Fruit fly (Drosophila melanogaster) whole organism, embryonic: Measurements from ENCODE around the gene hry.

ENCODE experiments used
- ATbp ChIP-seq: fragments of 200-800 bp; sonication (Bioruptor generic); optimal IDR thresholded peaks from 2 replicates; lab custom pipeline; 2017; ENCODE audit warnings: missing biosample characterization, mild to moderate bottlenecking, missing genetic modification characterization, missing genetic modification reagents
- Adf1 ChIP-seq: fragments of 200-800 bp; sonication (Bioruptor generic); IDR thresholded peaks from 2 replicates; pipeline ENCODE4 v1.3.6; 2022; ENCODE audit warnings: missing biosample characterization, missing genetic modification characterization
- Atf6 ChIP-seq: fragments of 200-800 bp; sonication (Bioruptor generic); IDR thresholded peaks from 2 replicates; pipeline ENCODE4 v1.3.6; 2022; ENCODE audit warnings: missing biosample characterization, missing genetic modification characterization
- CG10209 ChIP-seq: fragments of 200-800 bp; sonication (Bioruptor generic); optimal IDR thresholded peaks from 3 replicates; lab custom pipeline; 2017; ENCODE audit warnings: missing biosample characterization, mild to moderate bottlenecking, missing genetic modification characterization, missing genetic modification reagents
- CG10543 ChIP-seq: fragments of 200-800 bp; sonication (Bioruptor generic); optimal IDR thresholded peaks from 3 replicates; lab custom pipeline; 2017; ENCODE audit warnings: missing biosample characterization, mild to moderate bottlenecking, missing genetic modification characterization, moderate library complexity
- CG11247 ChIP-seq: fragments of 200-800 bp; sonication (Bioruptor generic); IDR thresholded peaks from 2 replicates; pipeline ENCODE4 v1.3.6; 2022; ENCODE audit warnings: missing biosample characterization, missing genetic modification characterization
- CG12071 ChIP-seq: fragments of 200-800 bp; sonication (Bioruptor generic); optimal IDR thresholded peaks from 3 replicates; lab custom pipeline; 2018; ENCODE audit warnings: missing biosample characterization, mild to moderate bottlenecking, missing genetic modification characterization
- CG1233 ChIP-seq: fragments of 200-800 bp; sonication (Bioruptor generic); optimal IDR thresholded peaks from 4 replicates; lab custom pipeline; 2018; ENCODE audit warnings: missing biosample characterization, mild to moderate bottlenecking, missing genetic modification characterization
- CG12769 ChIP-seq: fragments of 200-800 bp; sonication (Bioruptor generic); optimal IDR thresholded peaks from 2 replicates; lab custom pipeline; 2019; ENCODE audit warnings: missing biosample characterization, mild to moderate bottlenecking, missing genetic modification characterization, moderate library complexity
- CG14014 ChIP-seq: fragments of 200-800 bp; sonication (Bioruptor generic); IDR thresholded peaks from 2 replicates; pipeline ENCODE4 v1.3.6; 2022; ENCODE audit warnings: missing biosample characterization, missing genetic modification characterization
- CG14050 ChIP-seq: fragments of 200-800 bp; sonication (Bioruptor generic); IDR thresholded peaks from 3 replicates; pipeline ENCODE4 v1.3.6; 2022; ENCODE audit warnings: missing biosample characterization, missing genetic modification characterization
- CG15601 ChIP-seq: fragments of 200-800 bp; sonication (Bioruptor generic); optimal IDR thresholded peaks from 3 replicates; lab custom pipeline; 2019; ENCODE audit warnings: missing biosample characterization, mild to moderate bottlenecking, missing genetic modification characterization, moderate library complexity
- CG16779 ChIP-seq: fragments of 200-800 bp; sonication (Bioruptor generic); IDR thresholded peaks from 2 replicates; pipeline ENCODE4 v1.3.6; 2022; ENCODE audit warnings: missing biosample characterization, missing genetic modification characterization
- CG18599 ChIP-seq: fragments of 200-800 bp; sonication (Bioruptor generic); optimal IDR thresholded peaks from 3 replicates; lab custom pipeline; 2017; ENCODE audit warnings: missing biosample characterization, missing genetic modification characterization, mild to moderate bottlenecking, moderate library complexity, missing genetic modification reagents
- CG18619 ChIP-seq: fragments of 200-800 bp; sonication (Bioruptor generic); optimal IDR thresholded peaks from 3 replicates; lab custom pipeline; 2017; ENCODE audit warnings: missing biosample characterization, mild to moderate bottlenecking, missing genetic modification characterization
- CG31224 ChIP-seq: fragments of 200-800 bp; sonication (Bioruptor generic); IDR thresholded peaks from 2 replicates; pipeline ENCODE4 v1.3.6; 2022; ENCODE audit warnings: missing biosample characterization, missing genetic modification characterization
- CG3407 ChIP-seq: fragments of 200-800 bp; sonication (Bioruptor generic); optimal IDR thresholded peaks from 2 replicates; lab custom pipeline; 2018; ENCODE audit warnings: missing biosample characterization, mild to moderate bottlenecking, missing genetic modification characterization
- CG4328 ChIP-seq: fragments of 200-800 bp; sonication (Bioruptor generic); optimal IDR thresholded peaks from 3 replicates; lab custom pipeline; 2017; ENCODE audit warnings: missing biosample characterization, missing genetic modification reagents, missing genetic modification characterization
- CG5180 ChIP-seq: fragments of 200-800 bp; sonication (Bioruptor generic); optimal IDR thresholded peaks from 3 replicates; lab custom pipeline; 2017; ENCODE audit warnings: missing biosample characterization, missing genetic modification characterization, mild to moderate bottlenecking, moderate library complexity, missing genetic modification reagents
- CG6689 ChIP-seq: fragments of 200-800 bp; sonication (Bioruptor generic); IDR thresholded peaks from 2 replicates; pipeline ENCODE4 v1.3.6; 2022; ENCODE audit warnings: missing biosample characterization, missing genetic modification characterization
- CG6765 ChIP-seq: fragments of 200-800 bp; sonication (Bioruptor generic); optimal IDR thresholded peaks from 3 replicates; lab custom pipeline; 2017; ENCODE audit warnings: missing biosample characterization, mild to moderate bottlenecking, missing genetic modification characterization
- CG9727 ChIP-seq: fragments of 200-800 bp; sonication (Bioruptor generic); optimal IDR thresholded peaks from 3 replicates; lab custom pipeline; 2017; ENCODE audit warnings: missing biosample characterization, mild to moderate bottlenecking, missing genetic modification characterization
- CG9932 ChIP-seq: fragments of 200-800 bp; sonication (Bioruptor generic); IDR thresholded peaks from 2 replicates; pipeline ENCODE4 v1.3.6; 2022; ENCODE audit warnings: missing biosample characterization, missing genetic modification characterization
- Doc3 ChIP-seq: fragments of 200-800 bp; sonication (Bioruptor generic); IDR thresholded peaks from 3 replicates; pipeline ENCODE4 v1.3.6; 2022; ENCODE audit warnings: missing biosample characterization, missing genetic modification characterization; ENCODE audit not compliant: partially characterized antibody
- E2f2 ChIP-seq: fragments of 200-800 bp; sonication (Bioruptor generic); IDR thresholded peaks from 2 replicates; pipeline ENCODE4 v1.3.6; 2022; ENCODE audit warnings: missing biosample characterization, missing genetic modification characterization
- Eip74EF ChIP-seq, 2 experiments: fragments of 200-800 bp in 1 of 2; fragments of >200 bp in 1 of 2; sonication (Bioruptor generic) in 1 of 2; optimal IDR thresholded peaks; 2 replicates each; lab custom pipeline; 2017 to 2019; ENCODE audit warnings: missing biosample characterization in 2 of 2, missing genetic modification characterization in 2 of 2, mild to moderate bottlenecking in 1 of 2, moderate library complexity in 1 of 2
- GATAe ChIP-seq: fragments of 200-800 bp; sonication (Bioruptor generic); conservative IDR thresholded peaks from 2 replicates; pipeline ENCODE4 v1.3.6; 2022; ENCODE audit warnings: missing biosample characterization, missing genetic modification characterization
- H15 ChIP-seq: fragments of 200-800 bp; sonication (Bioruptor generic); IDR thresholded peaks from 3 replicates; pipeline ENCODE4 v1.3.6; 2022; ENCODE audit warnings: missing biosample characterization, missing genetic modification characterization
- HLH3B ChIP-seq: fragments of 200-800 bp; sonication (Bioruptor generic); IDR thresholded peaks from 2 replicates; pipeline ENCODE4 v1.3.6; 2022; ENCODE audit warnings: missing biosample characterization, missing genetic modification characterization
- Hey ChIP-seq: fragments of 200-800 bp; sonication (Bioruptor generic); optimal IDR thresholded peaks from 3 replicates; lab custom pipeline; 2018; ENCODE audit warnings: missing biosample characterization, mild to moderate bottlenecking, missing genetic modification characterization
- Hmr ChIP-seq: fragments of 200-800 bp; sonication (Bioruptor generic); optimal IDR thresholded peaks from 3 replicates; lab custom pipeline; 2017; ENCODE audit warnings: mild to moderate bottlenecking, missing biosample characterization, missing genetic modification reagents, missing genetic modification characterization
- MTF-1 ChIP-seq: fragments of 200-800 bp; sonication (Bioruptor generic); optimal IDR thresholded peaks from 2 replicates; lab custom pipeline; 2018; ENCODE audit warnings: missing biosample characterization, mild to moderate bottlenecking, missing genetic modification characterization, borderline replicate concordance
- Pdp1 ChIP-seq, 2 experiments: fragments of 200-800 bp; sonication (Bioruptor generic); optimal IDR thresholded peaks; 3 replicates each; lab custom pipeline; 2016; ENCODE audit warnings: missing biosample characterization in 2 of 2, missing genetic modification characterization in 2 of 2, mild to moderate bottlenecking in 1 of 2, moderate library complexity in 1 of 2
- Rfx ChIP-seq: fragments of 200-800 bp; sonication (Bioruptor generic); IDR thresholded peaks from 2 replicates; pipeline ENCODE4 v1.3.6; 2022; ENCODE audit warnings: missing biosample characterization, missing genetic modification characterization
- abd-A ChIP-seq: fragments of 200-800 bp; sonication (Bioruptor generic); optimal IDR thresholded peaks from 3 replicates; lab custom pipeline; 2019; ENCODE audit warnings: missing biosample characterization, mild to moderate bottlenecking, missing genetic modification characterization, moderate library complexity
- corto ChIP-seq: fragments of 200-800 bp; sonication (Bioruptor generic); optimal IDR thresholded peaks from 2 replicates; lab custom pipeline; 2016; ENCODE audit warnings: missing biosample characterization, mild to moderate bottlenecking, missing genetic modification characterization, moderate library complexity
- hkb ChIP-seq, 2 experiments: fragments of 200-800 bp in 1 of 2; fragments of >200 bp in 1 of 2; sonication (Bioruptor generic) in 1 of 2; IDR thresholded peaks in 1 of 2; optimal IDR thresholded peaks in 1 of 2; 2 replicates each; pipeline versions ENCODE4 v1.3.6 to Lab custom; 2017 to 2022; ENCODE audit warnings: missing biosample characterization in 1 of 2, missing genetic modification characterization in 1 of 2
- jumu ChIP-seq: fragments of 200-800 bp; sonication (Bioruptor generic); optimal IDR thresholded peaks from 3 replicates; lab custom pipeline; 2016; ENCODE audit warnings: missing biosample characterization, missing genetic modification characterization
- lab ChIP-seq: fragments of 200-800 bp; sonication (Bioruptor generic); optimal IDR thresholded peaks from 3 replicates; lab custom pipeline; 2017; ENCODE audit warnings: missing biosample characterization, missing genetic modification characterization, mild to moderate bottlenecking, moderate library complexity, missing genetic modification reagents
- mam ChIP-seq: fragments of 200-800 bp; sonication (Bioruptor generic); optimal IDR thresholded peaks from 3 replicates; lab custom pipeline; 2016; ENCODE audit warnings: missing biosample characterization, missing genetic modification characterization
- mirr ChIP-seq: fragments of 200-800 bp; sonication (Bioruptor generic); optimal IDR thresholded peaks from 3 replicates; lab custom pipeline; 2018; ENCODE audit warnings: missing biosample characterization, mild to moderate bottlenecking, missing genetic modification characterization
- org-1 ChIP-seq: fragments of 200-800 bp; sonication (Bioruptor generic); optimal IDR thresholded peaks from 2 replicates; lab custom pipeline; 2017; ENCODE audit warnings: missing biosample characterization, missing genetic modification characterization
- scrt ChIP-seq: fragments of 200-800 bp; sonication (Bioruptor generic); optimal IDR thresholded peaks from 2 replicates; lab custom pipeline; 2018; ENCODE audit warnings: missing biosample characterization, mild to moderate bottlenecking, missing genetic modification characterization, moderate library complexity
- so ChIP-seq: fragments of 200-800 bp; sonication (Bioruptor generic); IDR thresholded peaks from 3 replicates; pipeline ENCODE4 v1.3.6; 2022; ENCODE audit warnings: missing biosample characterization, missing genetic modification characterization
- sob ChIP-seq: fragments of 200-800 bp; sonication (Bioruptor generic); IDR thresholded peaks from 2 replicates; pipeline ENCODE4 v1.3.6; 2022; ENCODE audit warnings: missing biosample characterization, missing genetic modification characterization
- sr ChIP-seq: fragments of 200-800 bp; sonication (Bioruptor generic); IDR thresholded peaks from 3 replicates; pipeline ENCODE4 v1.3.6; 2022; ENCODE audit warnings: missing biosample characterization, missing genetic modification characterization
- stc ChIP-seq: fragments of 200-800 bp; sonication (Bioruptor generic); IDR thresholded peaks from 2 replicates; pipeline ENCODE4 v1.3.6; 2022; ENCODE audit warnings: missing biosample characterization, missing genetic modification characterization
- vvl ChIP-seq: fragments of 200-800 bp; sonication (Bioruptor generic); IDR thresholded peaks from 2 replicates; pipeline ENCODE4 v1.3.6; 2022; ENCODE audit warnings: missing biosample characterization, missing genetic modification characterization

Gene hry

DNA sequence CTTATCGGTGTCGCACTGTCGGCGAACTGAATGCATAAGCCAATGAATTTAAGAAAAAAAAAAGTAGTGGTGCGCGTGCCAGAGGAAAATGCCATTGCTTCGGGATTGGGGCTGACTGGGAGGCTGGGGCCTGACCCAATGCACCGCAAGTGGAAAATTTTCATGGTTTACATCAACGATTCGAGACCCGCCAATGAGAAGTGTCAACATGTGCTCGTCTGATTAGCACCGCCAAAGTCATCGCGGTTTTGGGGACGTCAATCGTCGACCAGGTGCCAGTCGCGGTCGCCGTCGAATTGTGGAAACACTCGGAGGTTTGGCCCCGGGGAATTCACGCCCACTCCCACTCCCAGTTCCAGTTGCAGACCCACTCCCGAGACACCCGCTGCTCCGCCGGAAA, 8.2 kb downstream of the hry start (continued):
- no peak for TF ChIP-seq hkb (optimal IDR thresholded peaks at IDR 0.05; lab: Kevin White, UChicago)
- 0 out of 2 replicates have a peak, but pooled peaks have one; percentile 29 for TF ChIP-seq hkb (GFP tag; IDR thresholded peaks at IDR 0.05; lab: Robert Waterston, UW)
- TF ChIP-seq scrt: peak; percentile 34
- TF ChIP-seq CG14014 (GFP tag; lab: Robert Waterston, UW): peak; percentile 54; the same call in 1 of the 2 replicates
- 0 out of 2 replicates have a peak, but pooled peaks have one; percentile 24 for TF ChIP-seq E2f2 (GFP tag; lab: Robert Waterston, UW)
- no peak for TF ChIP-seq corto (GFP tag; lab: Kevin White, UChicago)
- peak; percentile 33; the same call in 1 of the 2 replicates for TF ChIP-seq Rfx (GFP tag; lab: Robert Waterston, UW)
- TF ChIP-seq lab (GFP tag; lab: Kevin White, UChicago): peak; percentile 71
- peak; percentile 33 for TF ChIP-seq Hey (tag; lab: Kevin White, UChicago)
- no peak; the same call in 2 of the 3 replicates for TF ChIP-seq so
- TF ChIP-seq CG6689 (GFP tag; lab: Robert Waterston, UW): peak; percentile 27; the same call in 1 of the 2 replicates
- peak; percentile 59 for TF ChIP-seq CG12071
- TF ChIP-seq H15 (GFP tag; lab: Robert Waterston, UW): 0 out of 3 replicates have a peak, but pooled peaks have one; percentile 48
- TF ChIP-seq HLH3B: peak; percentile 49; the same call in 1 of the 2 replicates
- TF ChIP-seq sob (GFP tag; lab: Robert Waterston, UW): 0 out of 2 replicates have a peak, but pooled peaks have one; percentile 35
- TF ChIP-seq CG10543 (GFP tag; lab: Kevin White, UChicago): peak; percentile 68
- TF ChIP-seq ATbp (GFP tag; lab: Kevin White, UChicago): peak; percentile 80
- peak; percentile 23 for TF ChIP-seq MTF-1 (GFP tag; lab: Kevin White, UChicago)
- 0 out of 2 replicates have a peak, but pooled peaks have one; percentile 19 for TF ChIP-seq CG31224 (GFP tag; lab: Robert Waterston, UW)
- TF ChIP-seq Doc3 (GFP tag; lab: Robert Waterston, UW): no peak
- peak; percentile 43 for TF ChIP-seq CG15601
- peak; percentile 56 for TF ChIP-seq CG4328 (GFP tag; lab: Kevin White, UChicago)
- peak; percentile 51 for TF ChIP-seq CG6765 (GFP tag; lab: Kevin White, UChicago)
- no peak for TF ChIP-seq CG14050 (GFP tag; lab: Robert Waterston, UW)
- peak; percentile 60 for TF ChIP-seq CG12769 (tag; lab: Kevin White, UChicago)
- TF ChIP-seq mam: no peak
- peak; percentile 31 for TF ChIP-seq org-1 (GFP tag; lab: Kevin White, UChicago)
- peak; percentile 27 for TF ChIP-seq CG9727 (GFP tag; lab: Kevin White, UChicago)
- TF ChIP-seq CG18619 (GFP tag; lab: Kevin White, UChicago): peak; percentile 35
- TF ChIP-seq CG11247 (GFP tag; lab: Robert Waterston, UW): no peak
- TF ChIP-seq abd-A: no peak
- peak; percentile 2 for TF ChIP-seq mirr (GFP tag; lab: Kevin White, UChicago)
- 0 out of 2 replicates have a peak, but pooled peaks have one; percentile 8 for TF ChIP-seq Adf1 (GFP tag; lab: Robert Waterston, UW)
- TF ChIP-seq vvl: peak; percentile 43; the same call in 1 of the 2 replicates
- TF ChIP-seq Pdp1 (GFP tag; optimal IDR thresholded peaks at IDR 0.05; lab: Kevin White, UChicago): peak in 1 of 2 experiments; percentile 17
- no peak for TF ChIP-seq Eip74EF (GFP tag; optimal IDR thresholded peaks at IDR 0.05; lab: Kevin White, UChicago)
- TF ChIP-seq stc (GFP tag; lab: Robert Waterston, UW): peak; percentile 20; the same call in 1 of the 2 replicates
- peak; percentile 13 for TF ChIP-seq jumu
- TF ChIP-seq CG5180 (GFP tag; lab: Kevin White, UChicago): peak; percentile 14
- 0 out of 2 replicates have a peak, but pooled peaks have one; percentile 24 for TF ChIP-seq CG16779 (GFP tag; lab: Robert Waterston, UW)
- TF ChIP-seq CG9932 (GFP tag; lab: Robert Waterston, UW): peak; percentile 43; the same call in 1 of the 2 replicates
- TF ChIP-seq CG18599 (GFP tag; lab: Kevin White, UChicago): peak; percentile 60
- TF ChIP-seq GATAe (GFP tag; lab: Robert Waterston, UW): no peak
- TF ChIP-seq CG1233 (GFP tag; lab: Kevin White, UChicago): peak; percentile 6
- TF ChIP-seq Atf6 (GFP tag; lab: Robert Waterston, UW): peak; percentile 57
- TF ChIP-seq sr: 0 out of 3 replicates have a peak, but pooled peaks have one; percentile 8
- TF ChIP-seq Hmr (GFP tag; lab: Kevin White, UChicago): peak; percentile 47
- TF ChIP-seq CG10209 (GFP tag; lab: Kevin White, UChicago): peak; percentile 53
- TF ChIP-seq CG3407 (GFP tag; lab: Kevin White, UChicago): peak; percentile 54
